Fruit fly (Drosophila melanogaster) whole organism, wandering third instar larva: ENCODE results near the gene Bro.

Experiments used
- Dfd ChIP-seq: fragments of >200 bp; optimal IDR thresholded peaks from 2 replicates; lab custom pipeline; 2017; ENCODE audit warnings: missing biosample characterization, missing genetic modification characterization
- Hr78 ChIP-seq: fragments of >200 bp; optimal IDR thresholded peaks from 2 replicates; lab custom pipeline; 2017; ENCODE audit warnings: missing biosample characterization, missing genetic modification characterization
- dmrt93B ChIP-seq: fragments of 200-800 bp; sonication (Bioruptor generic); optimal IDR thresholded peaks from 2 replicates; lab custom pipeline; 2018; ENCODE audit warnings: missing biosample characterization, mild to moderate bottlenecking, missing genetic modification characterization
- fru ChIP-seq: fragments of 200-800 bp; sonication (Bioruptor generic); optimal IDR thresholded peaks from 3 replicates; lab custom pipeline; 2016; ENCODE audit warnings: missing biosample characterization, mild to moderate bottlenecking, missing genetic modification characterization
- h ChIP-seq: fragments of 200-800 bp; sonication (Bioruptor generic); optimal IDR thresholded peaks from 3 replicates; lab custom pipeline; 2016; ENCODE audit warnings: missing biosample characterization, mild to moderate bottlenecking, missing genetic modification characterization
- jim ChIP-seq: fragments of 175-275, 200-325 bp; sonication (Bioruptor generic); optimal IDR thresholded peaks from 2 replicates; lab custom pipeline; 2016; ENCODE audit warnings: missing biosample characterization, mild to moderate bottlenecking, missing genetic modification characterization
- lola ChIP-seq: fragments of >200 bp; optimal IDR thresholded peaks from 2 replicates; lab custom pipeline; 2017; ENCODE audit warnings: missing biosample characterization, missing genetic modification characterization
- pan ChIP-seq: fragments of >200 bp; optimal IDR thresholded peaks from 2 replicates; lab custom pipeline; 2017
- woc ChIP-seq: sonication (Bioruptor generic); optimal IDR thresholded peaks from 2 replicates; lab custom pipeline; 2016; ENCODE audit warnings: missing biosample characterization, mild to moderate bottlenecking, missing genetic modification characterization

DNA sequence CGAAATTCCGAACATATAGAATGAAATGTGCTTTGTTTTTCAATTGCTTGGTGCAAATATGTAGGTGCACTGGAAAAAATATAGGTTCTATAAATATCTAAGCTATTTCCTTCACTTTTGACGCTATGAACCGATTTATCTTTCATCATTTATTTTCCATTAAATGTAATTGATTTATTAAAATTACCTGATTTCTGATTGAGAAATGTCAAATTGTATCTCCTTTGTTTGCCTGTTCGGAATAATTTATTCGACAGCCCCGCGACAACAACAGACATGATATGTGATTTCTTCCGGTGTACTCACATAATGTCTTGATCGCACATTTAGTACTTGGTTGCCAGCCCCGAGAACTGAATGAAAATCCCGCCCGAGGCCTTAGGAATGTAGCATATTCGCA, 38.1 kb upstream of the Bro start:
- TF ChIP-seq woc (no peak), dmrt93B (no peak), Dfd (GFP tag; lab: Kevin White, UChicago) (no peak), Hr78 (GFP tag; lab: Kevin White, UChicago) (no peak), h (GFP tag; lab: Kevin White, UChicago) (no peak), lola (no peak), jim (GFP tag; lab: Kevin White, UChicago) (no peak), fru (GFP tag; lab: Kevin White, UChicago) (no peak), pan (lab: Kevin White, UChicago) (no peak)
